Worm (Caenorhabditis elegans): ENCODE data around the gene clec-35.
A peak's percentile ranks its signal among the peaks of the same experiment; 100 is the strongest.

Gene clec-35

ce11 chrV:16893440-16893839 is 39.6 kb upstream of the clec-35 start, which contains the start of gene F09C6.15:
Gene F09C6.15 (plus strand): TSS chrV:16893740.
- no peak for TF ChIP-seq pha-4 (GFP tag; IDR thresholded peaks at IDR 0.05)
- TF ChIP-seq pha-4 (tag; optimal IDR thresholded peaks at IDR 0.05): no peak
- TF ChIP-seq Y5F2A.4 (GFP tag; optimal IDR thresholded peaks at IDR 0.05): no peak
- no peak for TF ChIP-seq gei-8 (GFP tag; optimal IDR thresholded peaks at IDR 0.05)
- TF ChIP-seq daf-8 (GFP tag; IDR thresholded peaks at IDR 0.05): no peak
- no peak for TF ChIP-seq spr-1 (tag; optimal IDR thresholded peaks at IDR 0.05)
- TF ChIP-seq unc-62 (GFP tag; optimal IDR thresholded peaks at IDR 0.05 in 1 of 2): no peak
- TF ChIP-seq unc-62 (tag; optimal IDR thresholded peaks at IDR 0.05): no peak
- TF ChIP-seq zfp-2 (tag; optimal IDR thresholded peaks at IDR 0.05): no peak
- TF ChIP-seq ztf-11 (tag; optimal IDR thresholded peaks at IDR 0.05): no peak
- no peak for TF ChIP-seq ces-1 (GFP tag; optimal IDR thresholded peaks at IDR 0.05)
- no peak for TF ChIP-seq cey-2 (tag; optimal IDR thresholded peaks at IDR 0.05; ENCODE audit: borderline replicate concordance, insufficient read depth)
- no peak for TF ChIP-seq dpl-1 (GFP tag; optimal IDR thresholded peaks at IDR 0.05)
- TF ChIP-seq php-3 (GFP tag; IDR thresholded peaks at IDR 0.05): no peak
- no peak for TF ChIP-seq vab-7 (GFP tag; IDR thresholded peaks at IDR 0.05)
- TF ChIP-seq lin-29 (GFP tag; IDR thresholded peaks at IDR 0.05): no peak
- no peak for TF ChIP-seq Y48G9A.11 (GFP tag; IDR thresholded peaks at IDR 0.05)

ce11 chrV:16888788-16889325 is 35.0 kb upstream of the clec-35 start, which contains the start of the genes ifas-2 and fbxa-44:
Gene ifas-2 (minus strand): TSS chrV:16888888.
Gene fbxa-44 (plus strand): TSS chrV:16889275.
- TF ChIP-seq ztf-11 (tag; optimal IDR thresholded peaks at IDR 0.05) (no peak), fkh-10 (GFP tag; optimal IDR thresholded peaks at IDR 0.05) (no peak), daf-8 (GFP tag; IDR thresholded peaks at IDR 0.05) (no peak), T26A8.4 (GFP tag; IDR thresholded peaks at IDR 0.05) (no peak), php-3 (GFP tag; IDR thresholded peaks at IDR 0.05) (no peak), mxl-2 (GFP tag; conservative IDR thresholded peaks at IDR 0.05) (no peak), hif-1 (tag; optimal IDR thresholded peaks at IDR 0.05) (no peak), ceh-28 (tag; optimal IDR thresholded peaks at IDR 0.05) (no peak), ceh-62 (tag; optimal IDR thresholded peaks at IDR 0.05) (no peak), D1046.2 (GFP tag; IDR thresholded peaks at IDR 0.05) (no peak), mdl-1 (tag; optimal IDR thresholded peaks at IDR 0.05) (no peak), Y5F2A.4 (GFP tag; optimal IDR thresholded peaks at IDR 0.05) (no peak), mdt-29 (GFP tag; IDR thresholded peaks at IDR 0.05) (no peak), Y48G9A.11 (GFP tag; IDR thresholded peaks at IDR 0.05) (no peak), nhr-41 (GFP tag; IDR thresholded peaks at IDR 0.05) (no peak), hlh-30 (tag; optimal IDR thresholded peaks at IDR 0.05; ENCODE audit: insufficient read depth) (no peak)

ce11 chrV:16884744-16885143 is 30.9 kb upstream of the clec-35 start, which contains the start of gene F09C6.13:
Gene F09C6.13 (plus strand): TSS chrV:16885044.
- TF ChIP-seq zag-1 (tag; optimal IDR thresholded peaks at IDR 0.05): no peak
- TF ChIP-seq unc-62 (GFP tag; optimal IDR thresholded peaks at IDR 0.05 in 1 of 2): peak in 1 of 2 experiments; percentile 6
- no peak for TF ChIP-seq unc-62 (tag; optimal IDR thresholded peaks at IDR 0.05)

- TF ChIP-seq arid-1 (GFP tag; conservative IDR thresholded peaks at IDR 0.05) (no peak), pha-4 (GFP tag; IDR thresholded peaks at IDR 0.05) (no peak), pha-4 (tag; optimal IDR thresholded peaks at IDR 0.05) (peak; percentile 27)
Observed at ce11 chrV:16882260-16882918, 28.5 kb upstream of the clec-35 start, which contains the start of the genes F09C6.11 and F09C6.12. Gene F09C6.11 (minus strand): TSS chrV:16882310. Gene F09C6.12 (plus strand): TSS chrV:16882868.

ce11 chrV:16880679-16881078 is 26.8 kb upstream of the clec-35 start, which contains the start of gene F09C6.14:
Gene F09C6.14 (plus strand): TSS chrV:16880979.
- TF ChIP-seq hlh-11 (tag; optimal IDR thresholded peaks at IDR 0.05): no peak
- TF ChIP-seq nhr-76 (tag; optimal IDR thresholded peaks at IDR 0.05): no peak
- TF ChIP-seq T20F7.1 (GFP tag; optimal IDR thresholded peaks at IDR 0.05): no peak
- no peak for TF ChIP-seq hif-1 (tag; optimal IDR thresholded peaks at IDR 0.05)
- TF ChIP-seq dmd-8 (GFP tag; IDR thresholded peaks at IDR 0.05): no peak
- no peak for TF ChIP-seq pqm-1 (tag; optimal IDR thresholded peaks at IDR 0.05)
- no peak for TF ChIP-seq ceh-20 (GFP tag; IDR thresholded peaks at IDR 0.05)
- TF ChIP-seq lir-3 (tag; optimal IDR thresholded peaks at IDR 0.05): no peak
- TF ChIP-seq zip-11 (GFP tag; IDR thresholded peaks at IDR 0.05): no peak
- no peak for TF ChIP-seq nhr-11 (tag; optimal IDR thresholded peaks at IDR 0.05)
- TF ChIP-seq hmg-1.1 (GFP tag; IDR thresholded peaks at IDR 0.05): no peak
- no peak for TF ChIP-seq aha-1 (tag)
- TF ChIP-seq skn-1 (tag; optimal IDR thresholded peaks at IDR 0.05): no peak
- no peak for TF ChIP-seq ceh-62 (tag; optimal IDR thresholded peaks at IDR 0.05)
